Fruit fly (Drosophila melanogaster): Measurements from ENCODE around the gene Inx2.

The Inx2 gene

DNA sequence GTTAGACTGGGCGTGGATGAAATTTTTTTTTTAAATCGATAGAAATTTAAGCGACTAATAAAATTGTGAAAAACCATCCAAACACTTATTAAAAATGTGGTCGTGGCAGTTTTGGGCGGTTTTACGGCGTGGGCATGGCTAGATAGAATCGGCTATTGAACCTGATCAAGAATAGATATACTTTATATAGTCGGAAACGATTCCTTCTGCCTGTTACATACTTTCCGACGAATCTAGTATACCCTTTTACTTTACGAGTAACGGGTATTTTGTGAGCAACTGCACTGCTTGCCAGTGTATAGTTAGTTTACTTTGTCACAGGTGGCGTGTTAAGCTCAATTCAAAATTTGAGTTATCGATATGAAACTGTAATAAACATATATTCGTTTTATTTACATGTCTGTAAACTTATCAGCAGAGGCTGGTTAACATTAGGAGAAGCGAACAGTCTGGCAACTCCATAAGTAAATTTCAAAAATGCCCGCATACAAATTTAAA, 16.5 kb downstream of the Inx2 start (continued):
- TF ChIP-seq trem (tag; optimal IDR thresholded peaks at IDR 0.05) (peak; percentile 48), CG6683 (GFP tag; optimal IDR thresholded peaks at IDR 0.05) (no peak), Mad (GFP tag; optimal IDR thresholded peaks at IDR 0.05) (peak; percentile 27), inv (GFP tag; IDR thresholded peaks at IDR 0.05; ENCODE audit: partially characterized antibody) (no peak), CG32532 (GFP tag; IDR thresholded peaks at IDR 0.05) (peak; percentile 77), CG18011 (GFP tag; optimal IDR thresholded peaks at IDR 0.05) (no peak), CG6791 (GFP tag; IDR thresholded peaks at IDR 0.05; ENCODE audit: partially characterized antibody) (peak; percentile 69), Myb (GFP tag; optimal IDR thresholded peaks at IDR 0.05) (peak; percentile 79), CG1832 (GFP tag; optimal IDR thresholded peaks at IDR 0.05) (no peak), al (GFP tag; IDR thresholded peaks at IDR 0.05) (peak; percentile 15; the same call in 1 of the 2 replicates), sug (tag; optimal IDR thresholded peaks at IDR 0.05) (peak; percentile 62), tin (GFP tag; optimal IDR thresholded peaks at IDR 0.05) (peak; percentile 41), ken (GFP tag; IDR thresholded peaks at IDR 0.05) (0 out of 3 replicates have a peak, but pooled peaks have one; percentile 6), Hmr (GFP tag; optimal IDR thresholded peaks at IDR 0.05) (peak; percentile 63), tup (GFP tag; optimal IDR thresholded peaks at IDR 0.05) (no peak), CG12299 (tag; optimal IDR thresholded peaks at IDR 0.05) (peak; percentile 15), Awh (GFP tag; IDR thresholded peaks at IDR 0.05) (no peak), gt (GFP tag; IDR thresholded peaks at IDR 0.05) (no peak), ro (GFP tag; IDR thresholded peaks at IDR 0.05) (no peak), sens-2 (GFP tag; IDR thresholded peaks at IDR 0.05) (peak; percentile 44; the same call in 1 of the 2 replicates), fu2 (GFP tag; optimal IDR thresholded peaks at IDR 0.05) (no peak), CG15479 (GFP tag; optimal IDR thresholded peaks at IDR 0.05) (no peak), CG10543 (GFP tag; optimal IDR thresholded peaks at IDR 0.05) (peak; percentile 21), CG33557 (GFP tag; optimal IDR thresholded peaks at IDR 0.05) (no peak), CG8765 (GFP tag; IDR thresholded peaks at IDR 0.05) (no peak), Hand (GFP tag; optimal IDR thresholded peaks at IDR 0.05) (no peak), crol (GFP tag; IDR thresholded peaks at IDR 0.05) (no peak), E2f2 (GFP tag; IDR thresholded peaks at IDR 0.05) (peak; percentile 94), CG4282 (GFP tag; optimal IDR thresholded peaks at IDR 0.05) (no peak), Opbp (GFP tag; IDR thresholded peaks at IDR 0.05; ENCODE audit: partially characterized antibody) (peak; percentile 68; the same call in 2 of the 3 replicates), CG34422 (GFP tag; IDR thresholded peaks at IDR 0.05) (peak; percentile 22; the same call in 1 of the 3 replicates), CG17186 (GFP tag; optimal IDR thresholded peaks at IDR 0.05) (peak; percentile 63), Taf1 (GFP tag; IDR thresholded peaks at IDR 0.05) (peak; percentile 15; the same call in 1 of the 2 replicates), sob (GFP tag; IDR thresholded peaks at IDR 0.05) (peak; percentile 59), D (optimal IDR thresholded peaks at IDR 0.05) (no peak), D (GFP tag; optimal IDR thresholded peaks at IDR 0.05) (no peak), ranshi (GFP tag; IDR thresholded peaks at IDR 0.05) (peak; percentile 31; the same call in 1 of the 2 replicates), grn (GFP tag; optimal IDR thresholded peaks at IDR 0.05) (no peak), Mrtf (GFP tag; IDR thresholded peaks at IDR 0.05) (peak; percentile 59; the same call in 1 of the 3 replicates), CG14441 (GFP tag; IDR thresholded peaks at IDR 0.05) (peak; percentile 37), Hsf (GFP tag; optimal IDR thresholded peaks at IDR 0.05) (peak; percentile 55), CG8924 (tag; optimal IDR thresholded peaks at IDR 0.05) (peak; percentile 16), CG14014 (GFP tag; IDR thresholded peaks at IDR 0.05) (peak; percentile 52; the same call in 1 of the 2 replicates), Atf3 (GFP tag; optimal IDR thresholded peaks at IDR 0.05) (no peak), CG11398 (GFP tag; optimal IDR thresholded peaks at IDR 0.05) (no peak), HLHmδ (GFP tag; optimal IDR thresholded peaks at IDR 0.05) (no peak), CG4360 (GFP tag; IDR thresholded peaks at IDR 0.05) (no peak), HHEX (GFP tag; optimal IDR thresholded peaks at IDR 0.05) (peak; percentile 41), chm (GFP tag; IDR thresholded peaks at IDR 0.05) (0 out of 2 replicates have a peak, but pooled peaks have one; percentile 19), YL-1 (GFP tag; optimal IDR thresholded peaks at IDR 0.05) (peak; percentile 7), Adf1 (GFP tag; IDR thresholded peaks at IDR 0.05) (no peak)
